Worm (Caenorhabditis elegans): ENCODE measurements around the gene R08F11.7.

- no peak for TF ChIP-seq unc-86 (tag; optimal IDR thresholded peaks at IDR 0.05)
- no peak for TF ChIP-seq ceh-82 (tag; optimal IDR thresholded peaks at IDR 0.05)
- no peak for TF ChIP-seq xbp-1 (tag; optimal IDR thresholded peaks at IDR 0.05)
- no peak for TF ChIP-seq tbx-2 (tag; optimal IDR thresholded peaks at IDR 0.05)
- no peak for TF ChIP-seq nhr-12 (tag; optimal IDR thresholded peaks at IDR 0.05)
- TF ChIP-seq aly-2 (tag; optimal IDR thresholded peaks at IDR 0.05), result no peak
- no peak for TF ChIP-seq jun-1 (tag; optimal IDR thresholded peaks at IDR 0.05)
- TF ChIP-seq fos-1 (tag; optimal IDR thresholded peaks at IDR 0.05), result no peak
- no peak for TF ChIP-seq zip-4 (GFP tag; optimal IDR thresholded peaks at IDR 0.05)
- TF ChIP-seq efl-3 (GFP tag; optimal IDR thresholded peaks at IDR 0.05), result no peak
- TF ChIP-seq sox-4 (tag; optimal IDR thresholded peaks at IDR 0.05), result no peak
Measured at ce11 chrV:3805499-3805898, 15.6 kb downstream of the R08F11.7 start, which contains the start of gene R08F11.4.
